Fruit fly (Drosophila melanogaster) whole organism, embryonic: ENCODE results near the gene CG33299.

Source experiments
- Ada2b ChIP-seq: fragments of 200-800 bp; sonication (Bioruptor generic); IDR thresholded peaks from 2 replicates; pipeline ENCODE4 v1.3.6; 2022; ENCODE audit warnings: missing biosample characterization, missing genetic modification characterization
- Atf6 ChIP-seq: fragments of 200-800 bp; sonication (Bioruptor generic); IDR thresholded peaks from 2 replicates; pipeline ENCODE4 v1.3.6; 2022; ENCODE audit warnings: missing biosample characterization, missing genetic modification characterization
- Bgb ChIP-seq: fragments of 200-800 bp; sonication (Bioruptor generic); IDR thresholded peaks from 2 replicates; pipeline ENCODE4 v1.3.6; 2022; ENCODE audit warnings: missing biosample characterization, missing genetic modification characterization; ENCODE audit not compliant: partially characterized antibody
- Blimp-1 ChIP-seq: fragments of 200-800 bp; sonication (Bioruptor generic); optimal IDR thresholded peaks from 3 replicates; lab custom pipeline; 2018; ENCODE audit warnings: missing biosample characterization, missing genetic modification characterization, mild to moderate bottlenecking, moderate library complexity, missing genetic modification reagents
- CG10979 ChIP-seq: fragments of 200-800 bp; sonication (Bioruptor generic); optimal IDR thresholded peaks from 2 replicates; lab custom pipeline; 2018; ENCODE audit warnings: missing biosample characterization, mild to moderate bottlenecking, missing genetic modification characterization, moderate library complexity
- CG11093 ChIP-seq: fragments of 200-800 bp; sonication (Bioruptor generic); IDR thresholded peaks from 3 replicates; pipeline ENCODE4 v1.3.6; 2022; ENCODE audit warnings: missing biosample characterization, missing genetic modification characterization
- CG11560 ChIP-seq: fragments of 200-800 bp; sonication (Bioruptor generic); IDR thresholded peaks from 3 replicates; pipeline ENCODE4 v1.3.6; 2022; ENCODE audit warnings: missing biosample characterization, missing genetic modification characterization
- CG12155 ChIP-seq: fragments of 200-800 bp; sonication (Bioruptor generic); optimal IDR thresholded peaks from 3 replicates; lab custom pipeline; 2016; ENCODE audit warnings: missing biosample characterization, missing genetic modification characterization
- CG14667 ChIP-seq: fragments of 200-800 bp; sonication (Bioruptor generic); IDR thresholded peaks from 2 replicates; pipeline ENCODE4 v1.3.6; 2022; ENCODE audit warnings: missing biosample characterization, missing genetic modification characterization
- CG14965 ChIP-seq: fragments of 200-800 bp; sonication (Bioruptor generic); optimal IDR thresholded peaks from 2 replicates; lab custom pipeline; 2016; ENCODE audit warnings: missing biosample characterization, missing genetic modification characterization, borderline replicate concordance
- CG1529 ChIP-seq: fragments of 200-800 bp; sonication (Bioruptor generic); optimal IDR thresholded peaks from 3 replicates; lab custom pipeline; 2018; ENCODE audit warnings: missing biosample characterization, missing genetic modification characterization
- CG15514 ChIP-seq: fragments of 200-800 bp; sonication (Bioruptor generic); optimal IDR thresholded peaks from 3 replicates; lab custom pipeline; 2017; ENCODE audit warnings: missing biosample characterization, missing genetic modification characterization, mild to moderate bottlenecking, moderate library complexity, missing genetic modification reagents
- CG16815 ChIP-seq: fragments of 200-800 bp; sonication (Bioruptor generic); optimal IDR thresholded peaks from 3 replicates; lab custom pipeline; 2017; ENCODE audit warnings: missing biosample characterization, mild to moderate bottlenecking, missing genetic modification characterization
- CG2712 ChIP-seq: fragments of 200-800 bp; optimal IDR thresholded peaks from 3 replicates; lab custom pipeline; 2019; ENCODE audit warnings: missing biosample characterization, mild to moderate bottlenecking, missing genetic modification characterization, moderate library complexity
- CG30020 ChIP-seq: fragments of 200-800 bp; optimal IDR thresholded peaks from 2 replicates; lab custom pipeline; 2019; ENCODE audit warnings: missing biosample characterization, mild to moderate bottlenecking, missing genetic modification characterization, moderate library complexity
- CG6175 ChIP-seq: fragments of 200-800 bp; sonication (Bioruptor generic); IDR thresholded peaks from 3 replicates; pipeline ENCODE4 v1.3.6; 2022; ENCODE audit warnings: missing biosample characterization, missing genetic modification characterization
- CG6272 ChIP-seq: fragments of 200-800 bp; sonication (Bioruptor generic); IDR thresholded peaks from 2 replicates; pipeline ENCODE4 v1.3.6; 2022; ENCODE audit warnings: missing biosample characterization, missing genetic modification characterization
- CG7556 ChIP-seq: fragments of 200-800 bp; sonication (Bioruptor generic); optimal IDR thresholded peaks from 2 replicates; lab custom pipeline; 2017; ENCODE audit warnings: missing biosample characterization, mild to moderate bottlenecking, missing genetic modification characterization
- CG7839 ChIP-seq: fragments of 200-800 bp; sonication (Bioruptor generic); optimal IDR thresholded peaks from 3 replicates; lab custom pipeline; 2018; ENCODE audit warnings: missing biosample characterization, mild to moderate bottlenecking, missing genetic modification characterization, moderate library complexity
- CG7963 ChIP-seq: fragments of 200-800 bp; sonication (Bioruptor generic); IDR thresholded peaks from 3 replicates; pipeline ENCODE4 v1.3.6; 2022; ENCODE audit warnings: missing biosample characterization, missing genetic modification characterization; ENCODE audit not compliant: partially characterized antibody
- CG9876 ChIP-seq: fragments of 200-800 bp; sonication (Bioruptor generic); optimal IDR thresholded peaks from 2 replicates; lab custom pipeline; 2016; ENCODE audit warnings: missing biosample characterization, missing genetic modification characterization
- CrebB ChIP-seq: fragments of 200-800 bp; sonication (Bioruptor generic); optimal IDR thresholded peaks from 3 replicates; lab custom pipeline; 2018; ENCODE audit warnings: missing biosample characterization, mild to moderate bottlenecking, missing genetic modification characterization
- Dbx ChIP-seq: fragments of 200-800 bp; sonication (Bioruptor generic); IDR thresholded peaks from 3 replicates; pipeline ENCODE4 v1.3.6; 2022; ENCODE audit warnings: missing biosample characterization, missing genetic modification characterization
- Deaf1 ChIP-seq: fragments of 200-800 bp; optimal IDR thresholded peaks from 3 replicates; lab custom pipeline; 2019; ENCODE audit warnings: missing biosample characterization, mild to moderate bottlenecking, missing genetic modification characterization, moderate library complexity
- Ets65A ChIP-seq: fragments of 200-800 bp; sonication (Bioruptor generic); peaks from one replicate; lab custom pipeline; 2016; ENCODE audit warnings: missing biosample characterization, missing genetic modification characterization
- Fer3 ChIP-seq: fragments of 200-800 bp; sonication (Bioruptor generic); optimal IDR thresholded peaks from 2 replicates; lab custom pipeline; 2018; ENCODE audit warnings: missing biosample characterization, mild to moderate bottlenecking, missing genetic modification characterization, moderate library complexity
- HLH54F ChIP-seq: fragments of 200-800 bp; sonication (Bioruptor generic); optimal IDR thresholded peaks from 3 replicates; lab custom pipeline; 2016; ENCODE audit warnings: missing biosample characterization, missing genetic modification characterization
- HLHmδ ChIP-seq: fragments of 200-800 bp; sonication (Bioruptor generic); optimal IDR thresholded peaks from 2 replicates; lab custom pipeline; 2018; ENCODE audit warnings: missing biosample characterization, mild to moderate bottlenecking, missing genetic modification characterization, moderate library complexity
- Hr39 ChIP-seq: fragments of >200 bp; optimal IDR thresholded peaks from 2 replicates; lab custom pipeline; 2017
- Max ChIP-seq: fragments of 200-800 bp; sonication (Bioruptor generic); optimal IDR thresholded peaks from 2 replicates; lab custom pipeline; 2016; ENCODE audit warnings: missing biosample characterization, mild to moderate bottlenecking, missing genetic modification characterization
- Med ChIP-seq: fragments of 200-800 bp; sonication (Bioruptor generic); peaks from one replicate; lab custom pipeline; 2016; ENCODE audit warnings: missing biosample characterization, missing genetic modification characterization, mild to moderate bottlenecking, inconsistent platforms, moderate library complexity
- Optix ChIP-seq: fragments of 200-800 bp; sonication (Bioruptor generic); IDR thresholded peaks from 3 replicates; pipeline ENCODE4 v1.3.6; 2022; ENCODE audit warnings: missing biosample characterization, missing genetic modification characterization
- PHDP ChIP-seq: fragments of 200-800 bp; sonication (Bioruptor generic); optimal IDR thresholded peaks from 3 replicates; lab custom pipeline; 2018; ENCODE audit warnings: missing biosample characterization, mild to moderate bottlenecking, missing genetic modification characterization, moderate library complexity
- Spps ChIP-seq: fragments of 200-800 bp; sonication (Bioruptor generic); optimal IDR thresholded peaks from 2 replicates; lab custom pipeline; 2018; ENCODE audit warnings: missing biosample characterization, mild to moderate bottlenecking, missing genetic modification characterization
- bbx ChIP-seq: fragments of 200-800 bp; sonication (Bioruptor generic); IDR thresholded peaks from 2 replicates; pipeline ENCODE4 v1.3.6; 2022; ENCODE audit warnings: missing biosample characterization, missing genetic modification characterization; ENCODE audit not compliant: partially characterized antibody
- cato ChIP-seq: fragments of 200-800 bp; sonication (Bioruptor generic); optimal IDR thresholded peaks from 2 replicates; lab custom pipeline; 2016; ENCODE audit warnings: missing biosample characterization, missing genetic modification characterization, borderline replicate concordance
- eve ChIP-seq, 2 experiments: fragments of >200 bp; optimal IDR thresholded peaks; 2 replicates each; lab custom pipeline; 2017; ENCODE audit warnings: missing biosample characterization in 2 of 2, missing genetic modification characterization in 2 of 2
- gcm2 ChIP-seq: fragments of 200-800 bp; sonication (Bioruptor generic); optimal IDR thresholded peaks from 2 replicates; lab custom pipeline; 2016; ENCODE audit warnings: missing biosample characterization, missing genetic modification characterization
- gfzf ChIP-seq: fragments of 200-800 bp; sonication (Bioruptor generic); optimal IDR thresholded peaks from 2 replicates; lab custom pipeline; 2016; ENCODE audit warnings: missing biosample characterization, mild to moderate bottlenecking, missing genetic modification characterization, moderate library complexity
- insv ChIP-seq, 2 experiments: fragments of 200-800 bp; sonication (Bioruptor generic); optimal IDR thresholded peaks; 3 replicates each; lab custom pipeline; 2016 to 2018; ENCODE audit warnings: missing biosample characterization in 2 of 2, missing genetic modification characterization in 2 of 2
- jing ChIP-seq: fragments of 200-800 bp; sonication (Bioruptor generic); optimal IDR thresholded peaks from 2 replicates; lab custom pipeline; 2018; ENCODE audit warnings: missing biosample characterization, mild to moderate bottlenecking, missing genetic modification characterization
- lmd ChIP-seq: fragments of 200-800 bp; sonication (Bioruptor generic); IDR thresholded peaks from 2 replicates; pipeline ENCODE4 v1.3.6; 2022; ENCODE audit warnings: missing biosample characterization, missing genetic modification characterization
- prd ChIP-seq, 3 experiments: fragments of >200 bp in 2 of 3; fragments of 200-800 bp in 1 of 3; sonication (Bioruptor generic) in 1 of 3; optimal IDR thresholded peaks in 2 of 3; IDR thresholded peaks in 1 of 3; 2 replicates in 2 of 3; 3 replicates in 1 of 3; pipeline versions ENCODE4 v1.3.6 to Lab custom; 2017 to 2022; ENCODE audit warnings: missing biosample characterization in 1 of 3, missing genetic modification characterization in 1 of 3
- salm ChIP-seq: fragments of 200-800 bp; sonication (Bioruptor generic); optimal IDR thresholded peaks from 2 replicates; lab custom pipeline; 2018; ENCODE audit warnings: missing biosample characterization, mild to moderate bottlenecking, missing genetic modification characterization
- shn ChIP-seq: fragments of 200-800 bp; sonication (Bioruptor generic); optimal IDR thresholded peaks from 3 replicates; lab custom pipeline; 2016; ENCODE audit warnings: missing biosample characterization, missing genetic modification characterization
- stwl ChIP-seq: fragments of 200-800 bp; sonication (Bioruptor generic); optimal IDR thresholded peaks from 3 replicates; lab custom pipeline; 2018; ENCODE audit warnings: missing biosample characterization, mild to moderate bottlenecking, missing genetic modification characterization, moderate library complexity
- sug ChIP-seq: fragments of 200-800 bp; optimal IDR thresholded peaks from 2 replicates; lab custom pipeline; 2019; ENCODE audit warnings: missing biosample characterization, mild to moderate bottlenecking, missing genetic modification characterization, moderate library complexity
- z ChIP-seq: fragments of 200-800 bp; sonication (Bioruptor generic); IDR thresholded peaks from 3 replicates; pipeline ENCODE4 v1.3.6; 2022; ENCODE audit warnings: missing biosample characterization, missing genetic modification characterization
- zfh2 ChIP-seq: fragments of 200-800 bp; sonication (Bioruptor generic); optimal IDR thresholded peaks from 2 replicates; lab custom pipeline; 2016; ENCODE audit warnings: missing biosample characterization, missing genetic modification characterization

The CG33299 gene

dm6 chr2L:9697561-9697960 is 41.2 kb downstream of the CG33299 start (continued):
- TF ChIP-seq jing (GFP tag; lab: Kevin White, UChicago) (no peak), Dbx (GFP tag; lab: Robert Waterston, UW) (0 out of 3 replicates have a peak, but pooled peaks have one; percentile 36), gcm2 (GFP tag; lab: Kevin White, UChicago) (no peak), Ets65A (GFP tag; lab: Kevin White, UChicago) (no peak), Bgb (GFP tag; lab: Robert Waterston, UW) (no peak), CG30020 (tag; lab: Kevin White, UChicago) (no peak), CG15514 (GFP tag; lab: Kevin White, UChicago) (no peak), CrebB (tag; lab: Kevin White, UChicago) (no peak), CG11093 (0 out of 3 replicates have a peak, but pooled peaks have one; percentile 20), HLH54F (GFP tag; lab: Kevin White, UChicago) (no peak), stwl (tag; lab: Kevin White, UChicago) (no peak), Spps (tag; lab: Kevin White, UChicago) (no peak), Max (GFP tag; lab: Kevin White, UChicago) (no peak), CG9876 (peak; percentile 14), CG16815 (GFP tag; lab: Kevin White, UChicago) (no peak), lmd (GFP tag; lab: Robert Waterston, UW) (0 out of 2 replicates have a peak, but pooled peaks have one; percentile 4), CG6175 (GFP tag; lab: Robert Waterston, UW) (no peak), CG14667 (GFP tag; lab: Robert Waterston, UW) (no peak), PHDP (tag; lab: Kevin White, UChicago) (no peak), cato (GFP tag; lab: Kevin White, UChicago) (no peak), CG7839 (tag; lab: Kevin White, UChicago) (no peak), Fer3 (tag; lab: Kevin White, UChicago) (no peak), Ada2b (GFP tag; lab: Robert Waterston, UW) (no peak), bbx (GFP tag; lab: Robert Waterston, UW) (no peak), Med (GFP tag; lab: Kevin White, UChicago) (peak; percentile 54), sug (tag; lab: Kevin White, UChicago) (no peak), CG6272 (GFP tag; lab: Robert Waterston, UW) (no peak), Atf6 (GFP tag; lab: Robert Waterston, UW) (no peak), salm (tag; lab: Kevin White, UChicago) (no peak), Hr39 (lab: Kevin White, UChicago) (peak; percentile 54), gfzf (no peak), Deaf1 (tag; lab: Kevin White, UChicago) (no peak)

DNA sequence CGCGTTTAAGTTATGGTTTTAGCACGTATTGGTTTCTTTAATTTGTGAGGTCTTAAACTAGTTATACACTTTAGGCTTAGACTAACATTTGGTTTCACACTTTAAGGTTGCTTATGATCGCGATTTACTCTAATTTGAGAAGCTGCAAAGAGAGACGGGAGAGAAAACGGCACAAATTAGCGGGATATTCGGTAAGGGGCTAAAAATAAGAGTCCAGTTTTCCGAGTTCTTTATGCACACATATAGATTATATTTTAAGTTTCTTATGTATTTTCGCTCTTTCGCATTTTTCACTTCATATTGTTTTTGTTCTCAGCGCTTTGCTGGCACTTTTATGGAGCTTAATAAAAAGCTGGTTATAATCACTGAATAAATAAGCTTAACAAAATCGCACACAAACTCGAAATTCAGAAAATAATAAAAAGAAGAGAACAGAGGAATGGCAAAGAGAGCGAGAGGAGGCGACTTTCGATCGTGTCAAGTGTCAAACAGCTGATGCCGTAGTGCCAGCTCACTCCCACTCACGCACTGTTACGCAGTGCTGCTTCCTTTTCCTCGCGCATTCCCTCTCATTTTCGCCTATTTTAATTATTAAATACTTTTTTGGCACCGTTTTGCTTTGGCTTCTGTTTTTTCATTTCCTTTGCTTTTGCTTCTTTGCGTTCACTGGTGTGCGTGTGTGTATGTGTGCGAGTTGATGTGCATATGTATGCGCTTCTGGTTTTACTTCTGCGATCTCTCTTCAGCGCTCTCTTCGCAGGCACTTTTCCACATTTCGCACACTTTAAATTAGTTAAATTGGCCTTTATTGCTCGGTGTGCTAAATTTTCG is 41.9 kb downstream of the CG33299 start:
- TF ChIP-seq zfh2 (GFP tag; lab: Kevin White, UChicago): no peak
- TF ChIP-seq shn (GFP tag; lab: Kevin White, UChicago): no peak
- no peak for TF ChIP-seq CG12155 (GFP tag; lab: Kevin White, UChicago)
- TF ChIP-seq eve (GFP tag; optimal IDR thresholded peaks at IDR 0.05; lab: Kevin White, UChicago): peak in 1 of 2 experiments; percentile 48
- TF ChIP-seq insv (GFP tag; optimal IDR thresholded peaks at IDR 0.05; lab: Kevin White, UChicago): peak in 1 of 2 experiments; percentile 11
- no peak for TF ChIP-seq CG10979 (tag; lab: Kevin White, UChicago)
- peak; percentile 1 for TF ChIP-seq CG7556
- no peak for TF ChIP-seq CG1529 (GFP tag; lab: Kevin White, UChicago)
- no peak for TF ChIP-seq prd (optimal IDR thresholded peaks at IDR 0.05; lab: Kevin White, UChicago)
- TF ChIP-seq prd (GFP tag; IDR thresholded peaks at IDR 0.05; lab: Robert Waterston, UW): no peak
- no peak for TF ChIP-seq HLHmδ (GFP tag; lab: Kevin White, UChicago)
- no peak for TF ChIP-seq CG7963 (GFP tag; lab: Robert Waterston, UW)
- no peak for TF ChIP-seq Optix (GFP tag; lab: Robert Waterston, UW)
- no peak for TF ChIP-seq z (GFP tag; lab: Robert Waterston, UW)
- no peak for TF ChIP-seq CG14965 (GFP tag; lab: Kevin White, UChicago)
- TF ChIP-seq CG11560 (tag; lab: Robert Waterston, UW): no peak
- TF ChIP-seq CG2712 (tag; lab: Kevin White, UChicago): no peak
- no peak for TF ChIP-seq Blimp-1 (GFP tag; lab: Kevin White, UChicago)
